Worm (Caenorhabditis elegans): Measurements from ENCODE around the gene idpc-7.

ce11 chrV:9583323-9583644 lies 35.5 kb downstream of the idpc-7 start, which contains the start of gene K09G1.1:
- TF ChIP-seq zag-1 (tag; optimal IDR thresholded peaks at IDR 0.05) (no peak), blmp-1 (tag; optimal IDR thresholded peaks at IDR 0.05; ENCODE audit: insufficient read depth) (no peak), R02D3.7 (tag; optimal IDR thresholded peaks at IDR 0.05) (no peak)
